Worm (Caenorhabditis elegans): Measurements from ENCODE around the gene ttbk-5.

- no peak for TF ChIP-seq efl-1 (optimal IDR thresholded peaks at IDR 0.05)
- no peak for TF ChIP-seq efl-1 (GFP tag; optimal IDR thresholded peaks at IDR 0.05 in 1 of 2)
- TF ChIP-seq xbp-1 (tag; optimal IDR thresholded peaks at IDR 0.05): no peak
- no peak for TF ChIP-seq tbx-2 (tag; optimal IDR thresholded peaks at IDR 0.05)
- no peak for TF ChIP-seq F16B12.6 (tag; optimal IDR thresholded peaks at IDR 0.05)
- TF ChIP-seq tlp-1 (tag; optimal IDR thresholded peaks at IDR 0.05): no peak
- TF ChIP-seq skn-1 (tag; optimal IDR thresholded peaks at IDR 0.05): no peak
- TF ChIP-seq dpl-1 (GFP tag; optimal IDR thresholded peaks at IDR 0.05): no peak
Observed at ce11 chrIV:10047108-10047507, 43.4 kb upstream of the ttbk-5 start, which contains the start of gene T04B2.3.
